Fruit fly (Drosophila melanogaster): ENCODE results near the gene CG4198.
A peak's percentile ranks its signal among the peaks of the same experiment; 100 is the strongest.

Gene CG4198

dm6 chrX:5357035-5357434 lies 44.0 kb downstream of the CG4198 start (continued):
- TF ChIP-seq prd (optimal IDR thresholded peaks at IDR 0.05) (no peak), prd (GFP tag; IDR thresholded peaks at IDR 0.05) (peak; percentile 36; the same call in 1 of the 3 replicates), CG12219 (GFP tag; optimal IDR thresholded peaks at IDR 0.05) (no peak), Hey (tag; optimal IDR thresholded peaks at IDR 0.05) (no peak), dmrt99B (tag; optimal IDR thresholded peaks at IDR 0.05) (peak; percentile 43), CG9932 (GFP tag; IDR thresholded peaks at IDR 0.05) (peak; percentile 30; the same call in 1 of the 2 replicates), CG8089 (GFP tag; optimal IDR thresholded peaks at IDR 0.05) (no peak), Ets65A (GFP tag) (peak; percentile 2), CG12769 (tag; optimal IDR thresholded peaks at IDR 0.05) (peak; percentile 37), CG11456 (GFP tag; IDR thresholded peaks at IDR 0.05) (0 out of 3 replicates have a peak, but pooled peaks have one; percentile 33), ranshi (GFP tag; IDR thresholded peaks at IDR 0.05) (0 out of 2 replicates have a peak, but pooled peaks have one; percentile 10), D19B (GFP tag; optimal IDR thresholded peaks at IDR 0.05) (peak; percentile 28), grau (tag; optimal IDR thresholded peaks at IDR 0.05) (peak; percentile 18), CG32772 (GFP tag; IDR thresholded peaks at IDR 0.05) (0 out of 2 replicates have a peak, but pooled peaks have one; percentile 16), Fer2 (tag; optimal IDR thresholded peaks at IDR 0.05) (no peak), CG4707 (GFP tag; optimal IDR thresholded peaks at IDR 0.05) (no peak), CG31388 (GFP tag; optimal IDR thresholded peaks at IDR 0.05) (no peak), lmd (GFP tag; IDR thresholded peaks at IDR 0.05) (0 out of 2 replicates have a peak, but pooled peaks have one; percentile 19), mam (GFP tag; optimal IDR thresholded peaks at IDR 0.05) (peak; percentile 0), al (GFP tag; IDR thresholded peaks at IDR 0.05) (0 out of 2 replicates have a peak, but pooled peaks have one; percentile 20), mirr (GFP tag; optimal IDR thresholded peaks at IDR 0.05) (no peak), phol (tag; optimal IDR thresholded peaks at IDR 0.05) (no peak), CG1529 (GFP tag; optimal IDR thresholded peaks at IDR 0.05) (no peak), CG11504 (tag; optimal IDR thresholded peaks at IDR 0.05) (peak; percentile 22), Rfx (GFP tag; IDR thresholded peaks at IDR 0.05) (peak; percentile 37; the same call in 1 of the 2 replicates), fd96Cb (tag; optimal IDR thresholded peaks at IDR 0.05) (peak; percentile 0), gem (tag; optimal IDR thresholded peaks at IDR 0.05) (peak; percentile 33), Ptx1 (GFP tag; IDR thresholded peaks at IDR 0.05) (peak; percentile 47), Sox102F (GFP tag; optimal IDR thresholded peaks at IDR 0.05) (peak; percentile 33), nau (GFP tag; optimal IDR thresholded peaks at IDR 0.05) (peak; percentile 67), Aef1 (GFP tag; IDR thresholded peaks at IDR 0.05) (peak; percentile 20; the same call in 1 of the 3 replicates), jigr1 (GFP tag; IDR thresholded peaks at IDR 0.05) (0 out of 3 replicates have a peak, but pooled peaks have one; percentile 27), CG7839 (tag; optimal IDR thresholded peaks at IDR 0.05) (peak; percentile 30), sob (GFP tag; IDR thresholded peaks at IDR 0.05) (0 out of 2 replicates have a peak, but pooled peaks have one; percentile 10), pan (optimal IDR thresholded peaks at IDR 0.05) (no peak), pan (GFP tag; optimal IDR thresholded peaks at IDR 0.05 in 1 of 2, IDR thresholded peaks at IDR 0.05 in 1 of 2) (peak in 1 of 2 experiments; percentile 10), lab (GFP tag; optimal IDR thresholded peaks at IDR 0.05) (peak; percentile 22), Xbp1 (GFP tag; optimal IDR thresholded peaks at IDR 0.05) (peak; percentile 10), CG14441 (GFP tag; IDR thresholded peaks at IDR 0.05) (peak; percentile 39; the same call in 1 of the 2 replicates), CG30403 (GFP tag; optimal IDR thresholded peaks at IDR 0.05) (peak; percentile 8), Hr51 (GFP tag; optimal IDR thresholded peaks at IDR 0.05) (peak in 1 of 2 experiments; percentile 35), hkb (optimal IDR thresholded peaks at IDR 0.05) (no peak), hkb (GFP tag; IDR thresholded peaks at IDR 0.05) (peak; percentile 19; the same call in 1 of the 2 replicates), maf-S (GFP tag; optimal IDR thresholded peaks at IDR 0.05) (no peak), unpg (GFP tag; optimal IDR thresholded peaks at IDR 0.05) (peak; percentile 17), CG8290 (GFP tag; optimal IDR thresholded peaks at IDR 0.05) (no peak), CG8290 (tag; optimal IDR thresholded peaks at IDR 0.05) (peak in 1 of 2 experiments; percentile 14), CG12942 (GFP tag; optimal IDR thresholded peaks at IDR 0.05) (no peak)
